Fruit fly (Drosophila melanogaster) whole organism, adult: Measurements from ENCODE around the gene eys.

Experiments used
- CG14711 ChIP-seq: fragments of 200-800 bp; sonication (Bioruptor generic); optimal IDR thresholded peaks from 2 replicates; lab custom pipeline; 2018; ENCODE audit warnings: missing biosample characterization, mild to moderate bottlenecking, missing genetic modification characterization, moderate library complexity
- CG1620 ChIP-seq: fragments of 200-800 bp; sonication (Bioruptor generic); optimal IDR thresholded peaks from 2 replicates; lab custom pipeline; 2016; ENCODE audit warnings: missing biosample characterization, missing genetic modification characterization
- CG5204 ChIP-seq: fragments of 200-800 bp; sonication (Bioruptor generic); optimal IDR thresholded peaks from 2 replicates; lab custom pipeline; 2016; ENCODE audit warnings: missing biosample characterization, missing genetic modification characterization

- no peak for TF ChIP-seq CG14711 (tag; lab: Kevin White, UChicago)
- no peak for TF ChIP-seq CG5204 (GFP tag; lab: Kevin White, UChicago)
- no peak for TF ChIP-seq CG1620
Observed at dm6 chr2L:2290638-2291037, 20.8 kb upstream of the eys start, which contains the start of gene robl22E.
